Worm (Caenorhabditis elegans) whole organism, L2 larva: ENCODE results near the gene aqp-12.

Source experiments
- C34F6.9 ChIP-seq: fragments of 150-350 bp; optimal IDR thresholded peaks from 2 replicates; lab custom pipeline; 2014; ENCODE audit warnings: missing biosample characterization, missing genetic modification characterization
- F13H6.1 ChIP-seq: sonication (generic microtip); optimal IDR thresholded peaks from 2 replicates; lab custom pipeline; 2016; ENCODE audit warnings: missing genetic modification characterization, missing compliant biosample characterization
- Y55F3AM.14 ChIP-seq: fragments of 200-800 bp; sonication (Bioruptor generic); optimal IDR thresholded peaks from 2 replicates; lab custom pipeline; 2018; ENCODE audit warnings: mild to moderate bottlenecking, missing genetic modification characterization, missing compliant biosample characterization
- ZK546.5 ChIP-seq: sonication (generic microtip); optimal IDR thresholded peaks from 2 replicates; lab custom pipeline; 2017; ENCODE audit warnings: missing biosample characterization, missing genetic modification characterization
- alr-1 ChIP-seq: fragments of 150-350 bp; optimal IDR thresholded peaks from 2 replicates; lab custom pipeline; 2014; ENCODE audit warnings: missing biosample characterization, missing genetic modification characterization
- aly-2 ChIP-seq: fragments of 150-350 bp; optimal IDR thresholded peaks from 2 replicates; lab custom pipeline; 2014; ENCODE audit warnings: missing biosample characterization, missing genetic modification characterization
- ama-1 ChIP-seq: fragments of 150-350 bp; optimal IDR thresholded peaks from 2 replicates; lab custom pipeline; 2018; ENCODE audit warnings: inconsistent platforms
- blmp-1 ChIP-seq: sonication (generic microtip); optimal IDR thresholded peaks from 2 replicates; lab custom pipeline; 2017; ENCODE audit warnings: missing genetic modification characterization, mild to moderate bottlenecking, missing compliant biosample characterization, antibody characterized with exemption, moderate library complexity; ENCODE audit not compliant: insufficient read depth
- ceh-82 ChIP-seq: fragments of 150-350 bp; optimal IDR thresholded peaks from 2 replicates; lab custom pipeline; 2014; ENCODE audit warnings: missing biosample characterization, missing genetic modification characterization
- crh-2 ChIP-seq: sonication (generic microtip); optimal IDR thresholded peaks from 2 replicates; lab custom pipeline; 2017; ENCODE audit warnings: missing biosample characterization, missing genetic modification characterization
- dmd-4 ChIP-seq: sonication (generic microtip); optimal IDR thresholded peaks from 2 replicates; lab custom pipeline; 2017; ENCODE audit warnings: missing biosample characterization, missing genetic modification characterization
- egl-27 ChIP-seq: sonication (generic microtip); optimal IDR thresholded peaks from 3 replicates; lab custom pipeline; 2017; ENCODE audit warnings: missing biosample characterization, missing genetic modification reagents, missing genetic modification characterization
- fos-1 ChIP-seq: fragments of 150-350 bp; optimal IDR thresholded peaks from 2 replicates; lab custom pipeline; 2014; ENCODE audit warnings: missing biosample characterization, missing genetic modification characterization
- gmeb-1 ChIP-seq: fragments of 150-350 bp; optimal IDR thresholded peaks from 2 replicates; lab custom pipeline; 2014; ENCODE audit warnings: missing biosample characterization, missing genetic modification characterization
- lin-11 ChIP-seq: fragments of 150-350 bp; sonication (generic microtip); optimal IDR thresholded peaks from 2 replicates; lab custom pipeline; 2014; ENCODE audit warnings: missing biosample characterization, missing genetic modification characterization, inconsistent platforms, mixed read lengths
- lsy-2 ChIP-seq, 2 experiments: fragments of 150-350 bp in 1 of 2; sonication (generic microtip) in 1 of 2; optimal IDR thresholded peaks; 2 replicates each; lab custom pipeline; 2014 to 2017; ENCODE audit warnings: missing biosample characterization in 2 of 2, missing genetic modification characterization in 2 of 2
- mbf-1 ChIP-seq: sonication (generic microtip); optimal IDR thresholded peaks from 2 replicates; lab custom pipeline; 2017; ENCODE audit warnings: missing biosample characterization, missing genetic modification characterization
- mdl-1 ChIP-seq, 2 experiments: fragments of 150-350 bp in 1 of 2; sonication (generic microtip) in 1 of 2; optimal IDR thresholded peaks; 2 replicates each; lab custom pipeline; 2017; ENCODE audit warnings: missing biosample characterization in 2 of 2, missing genetic modification characterization in 2 of 2
- nhr-12 ChIP-seq: fragments of 150-350 bp; optimal IDR thresholded peaks from 2 replicates; lab custom pipeline; 2014; ENCODE audit warnings: missing biosample characterization, missing genetic modification characterization
- nhr-129 ChIP-seq: fragments of 150-350 bp; optimal IDR thresholded peaks from 2 replicates; lab custom pipeline; 2014; ENCODE audit warnings: missing biosample characterization, missing genetic modification characterization
- nhr-21 ChIP-seq: fragments of 150-350 bp; optimal IDR thresholded peaks from 2 replicates; lab custom pipeline; 2014; ENCODE audit warnings: missing biosample characterization, missing genetic modification characterization
- nhr-25 ChIP-seq: fragments of 150-350 bp; sonication (generic microtip); optimal IDR thresholded peaks from 3 replicates; lab custom pipeline; 2014; ENCODE audit warnings: missing biosample characterization, missing genetic modification characterization
- nhr-6 ChIP-seq: fragments of 150-350 bp; optimal IDR thresholded peaks from 2 replicates; lab custom pipeline; 2014; ENCODE audit warnings: missing biosample characterization, missing genetic modification characterization
- sem-4 ChIP-seq: fragments of 150-350 bp; optimal IDR thresholded peaks from 2 replicates; lab custom pipeline; 2014; ENCODE audit warnings: missing biosample characterization, missing genetic modification reagents, missing genetic modification characterization
- sma-3 ChIP-seq: sonication (generic microtip); optimal IDR thresholded peaks from 2 replicates; lab custom pipeline; 2016; ENCODE audit warnings: missing genetic modification reagents, missing genetic modification characterization, missing compliant biosample characterization
- sma-9 ChIP-seq, 2 experiments: fragments of 150-350 bp in 1 of 2; sonication (generic microtip) in 1 of 2; optimal IDR thresholded peaks; 2 replicates each; lab custom pipeline; 2014 to 2016; ENCODE audit warnings: missing genetic modification characterization in 2 of 2, mild to moderate bottlenecking in 1 of 2, missing biosample characterization in 1 of 2, missing compliant biosample characterization in 1 of 2, missing genetic modification reagents in 1 of 2, moderate library complexity in 1 of 2
- snpc-4 ChIP-seq: fragments of 150-350 bp; optimal IDR thresholded peaks from 2 replicates; lab custom pipeline; 2014; ENCODE audit warnings: missing biosample characterization, missing genetic modification characterization
- unc-55 ChIP-seq: fragments of 150-350 bp; sonication (generic microtip); optimal IDR thresholded peaks from 3 replicates; lab custom pipeline; 2014; ENCODE audit warnings: missing biosample characterization, missing genetic modification reagents, missing genetic modification characterization
- unc-62 ChIP-seq: fragments of 150-350 bp; optimal IDR thresholded peaks from 2 replicates; lab custom pipeline; 2014; ENCODE audit warnings: missing biosample characterization, missing genetic modification reagents, missing genetic modification characterization
- zag-1 ChIP-seq: fragments of 150-350 bp; optimal IDR thresholded peaks from 2 replicates; lab custom pipeline; 2014; ENCODE audit warnings: missing biosample characterization, missing genetic modification characterization
- ztf-11 ChIP-seq: sonication (generic microtip); optimal IDR thresholded peaks from 2 replicates; lab custom pipeline; 2017; ENCODE audit warnings: missing biosample characterization, missing genetic modification characterization
- ztf-4 ChIP-seq: fragments of 150-350 bp; optimal IDR thresholded peaks from 2 replicates; lab custom pipeline; 2014; ENCODE audit warnings: missing biosample characterization, missing genetic modification characterization

aqp-12 gene

DNA sequence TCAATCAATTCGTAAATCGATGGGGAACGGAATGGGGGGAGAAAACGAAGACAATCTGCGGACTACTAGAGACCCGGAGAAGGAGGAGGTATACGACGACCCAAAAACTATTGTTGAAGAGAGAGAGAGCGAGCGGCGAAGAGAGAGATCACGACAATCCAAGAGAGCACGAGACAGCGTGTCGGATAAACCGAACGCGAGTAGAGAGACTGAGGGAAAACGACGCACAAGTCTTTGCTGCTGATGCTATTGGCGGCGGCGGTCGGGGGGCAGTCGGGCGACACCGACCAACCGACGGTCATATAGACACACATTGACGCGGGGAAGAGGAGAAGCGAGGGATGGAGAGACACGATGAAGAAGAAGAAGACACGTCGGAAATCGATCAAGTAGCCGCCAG is 19.5 kb downstream of the aqp-12 start (continued):
- TF ChIP-seq sma-3 (GFP tag; lab: Kevin White, UChicago) (peak; percentile 77), egl-27 (tag; lab: Kevin White, UChicago) (peak; percentile 37), F13H6.1 (tag; lab: Kevin White, UChicago) (peak; percentile 91), ZK546.5 (tag; lab: Kevin White, UChicago) (no peak), snpc-4 (tag; lab: Kevin White, UChicago) (peak; percentile 92), crh-2 (peak; percentile 83), sem-4 (tag; lab: Kevin White, UChicago) (peak; percentile 47), lin-11 (peak; percentile 66), aly-2 (tag; lab: Kevin White, UChicago) (no peak)

DNA sequence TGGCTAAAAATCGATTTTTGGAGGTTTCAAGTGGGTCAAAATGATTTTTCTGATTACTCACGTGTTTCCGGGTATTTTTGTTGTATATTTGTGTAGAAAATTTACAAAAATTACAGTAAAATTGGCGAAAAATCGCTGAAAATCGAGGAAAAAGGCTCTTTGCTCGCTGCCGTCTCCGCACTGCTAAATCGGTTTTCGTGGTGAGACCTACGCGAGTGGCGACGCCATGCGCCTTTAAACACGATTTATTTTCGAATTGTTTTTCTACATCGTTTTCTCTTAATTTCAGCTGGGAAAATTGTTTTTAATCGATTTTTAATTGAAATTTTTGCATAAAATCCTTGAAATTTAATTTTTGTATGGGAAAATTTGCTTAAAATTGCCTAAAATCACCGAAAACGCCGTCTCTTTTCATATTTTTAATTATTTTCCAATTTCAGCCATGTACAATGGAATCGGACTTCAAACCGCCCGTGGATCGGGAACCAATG is 21.9 kb downstream of the aqp-12 start, which contains the start of the genes pqn-87 and rsr-2:
TSS of gene pqn-87 (minus strand) at position 171 of the 491 bp plus-strand sequence.
TSS of gene rsr-2 (plus strand) at position 441 of the 491 bp plus-strand sequence.
- TF ChIP-seq nhr-129 (tag; lab: Kevin White, UChicago): peak; percentile 23
- TF ChIP-seq unc-55: peak; percentile 65
- TF ChIP-seq sma-9 (GFP tag; optimal IDR thresholded peaks at IDR 0.05; lab: Kevin White, UChicago): no peak
- no peak for TF ChIP-seq sma-9 (tag; optimal IDR thresholded peaks at IDR 0.05; lab: Kevin White, UChicago)
- TF ChIP-seq ama-1 (lab: Kevin White, UChicago): no peak
- TF ChIP-seq C34F6.9: peak; percentile 44
- TF ChIP-seq lsy-2 (tag; optimal IDR thresholded peaks at IDR 0.05; lab: Kevin White, UChicago): peak in 1 of 2 experiments; percentile 55
- peak; percentile 18 for TF ChIP-seq fos-1 (tag; lab: Kevin White, UChicago)

ce11 chrII:12226192-12226591 is 23.2 kb downstream of the aqp-12 start:
- TF ChIP-seq mbf-1 (tag; lab: Kevin White, UChicago) (no peak), sem-4 (tag; lab: Kevin White, UChicago) (no peak), alr-1 (tag; lab: Kevin White, UChicago) (no peak), F13H6.1 (tag; lab: Kevin White, UChicago) (no peak), ZK546.5 (tag; lab: Kevin White, UChicago) (no peak), blmp-1 (tag; lab: Kevin White, UChicago) (no peak), nhr-25 (tag; lab: Kevin White, UChicago) (no peak), zag-1 (no peak), dmd-4 (tag; lab: Kevin White, UChicago) (no peak), ceh-82 (tag; lab: Kevin White, UChicago) (no peak), unc-62 (GFP tag; lab: Kevin White, UChicago) (no peak), mdl-1 (tag; optimal IDR thresholded peaks at IDR 0.05; lab: Kevin White, UChicago) (no peak), nhr-6 (no peak), fos-1 (tag; lab: Kevin White, UChicago) (no peak), lsy-2 (tag; optimal IDR thresholded peaks at IDR 0.05; lab: Kevin White, UChicago) (no peak), ztf-11 (no peak), nhr-129 (tag; lab: Kevin White, UChicago) (no peak), Y55F3AM.14 (no peak), nhr-12 (tag; lab: Kevin White, UChicago) (no peak), snpc-4 (tag; lab: Kevin White, UChicago) (no peak)

- TF ChIP-seq lsy-2 (tag; optimal IDR thresholded peaks at IDR 0.05; lab: Kevin White, UChicago): no peak
- TF ChIP-seq unc-55: no peak
- TF ChIP-seq ztf-4 (tag; lab: Kevin White, UChicago): no peak
- TF ChIP-seq gmeb-1 (tag; lab: Kevin White, UChicago): no peak
- TF ChIP-seq sma-3 (GFP tag; lab: Kevin White, UChicago): no peak
Observed at ce11 chrII:12228005-12228404, 25.0 kb downstream of the aqp-12 start, which contains the start of gene sinh-1. Gene sinh-1, plus strand, starts transcription at chrII:12228305.

ce11 chrII:12237555-12237954 is 34.5 kb downstream of the aqp-12 start:
- TF ChIP-seq egl-27 (tag; lab: Kevin White, UChicago): peak; percentile 26
- no peak for TF ChIP-seq unc-55
- peak; percentile 26 for TF ChIP-seq nhr-21 (tag; lab: Kevin White, UChicago)
- TF ChIP-seq fos-1 (tag; lab: Kevin White, UChicago): peak; percentile 52
- TF ChIP-seq lsy-2 (tag; optimal IDR thresholded peaks at IDR 0.05; lab: Kevin White, UChicago): peak in 1 of 2 experiments; percentile 67
- TF ChIP-seq nhr-25 (tag; lab: Kevin White, UChicago): peak; percentile 46
- no peak for TF ChIP-seq dmd-4 (tag; lab: Kevin White, UChicago)
- TF ChIP-seq ztf-11: no peak
